Worm (Caenorhabditis elegans) whole organism, young adult: ENCODE measurements around the gene F19C6.2.

Source experiments
- Y53F4B.3 ChIP-seq: fragments of 200-800 bp; sonication (Bioruptor generic); IDR thresholded peaks from 2 replicates; pipeline ENCODE4 v1.3.6; 2022; ENCODE audit warnings: missing genetic modification reagents, missing genetic modification characterization, missing compliant biosample characterization
- ceh-100 ChIP-seq: fragments of 200-800 bp; sonication (Bioruptor generic); IDR thresholded peaks from 2 replicates; pipeline ENCODE4 v1.3.6; 2022; ENCODE audit warnings: missing genetic modification reagents, missing genetic modification characterization, missing compliant biosample characterization
- egl-44 ChIP-seq: fragments of 200-800 bp; sonication (Bioruptor generic); IDR thresholded peaks from 2 replicates; pipeline ENCODE4 v1.3.6; 2022; ENCODE audit warnings: missing genetic modification reagents, missing genetic modification characterization, missing compliant biosample characterization
- hlh-12 ChIP-seq: sonication (generic microtip); optimal IDR thresholded peaks from 2 replicates; lab custom pipeline; 2016; ENCODE audit warnings: missing genetic modification characterization, missing compliant biosample characterization
- lin-35 ChIP-seq, 3 experiments: fragments of 150-350 bp in 2 of 3; sonication (generic microtip) in 1 of 3; optimal IDR thresholded peaks; 2 replicates each; lab custom pipeline; 2014 to 2018; ENCODE audit warnings: missing biosample characterization in 3 of 3, missing genetic modification characterization in 3 of 3, missing genetic modification reagents in 3 of 3
- nhr-80 ChIP-seq: sonication (generic microtip); optimal IDR thresholded peaks from 2 replicates; lab custom pipeline; 2016; ENCODE audit warnings: missing genetic modification characterization, missing compliant biosample characterization
- snpc-4 ChIP-seq, 5 experiments: fragments of 150-350 bp in 1 of 5; sonication (generic microtip) in 4 of 5; optimal IDR thresholded peaks; 2 replicates each; lab custom pipeline; 2014 to 2018; ENCODE audit warnings: missing genetic modification characterization in 5 of 5, missing biosample characterization in 3 of 5, antibody characterized with exemption in 2 of 5, mild to moderate bottlenecking in 2 of 5, missing compliant biosample characterization in 2 of 5, missing genotype in 2 of 5, moderate library complexity in 2 of 5, missing genetic modification reagents in 1 of 5
- unc-62 ChIP-seq: fragments of 150-350 bp; optimal IDR thresholded peaks from 2 replicates; lab custom pipeline; 2014; ENCODE audit warnings: missing biosample characterization, missing genetic modification reagents, missing genetic modification characterization
- ztf-22 ChIP-seq: fragments of 200-800 bp; sonication (Bioruptor generic); optimal IDR thresholded peaks from 2 replicates; lab custom pipeline; 2018; ENCODE audit warnings: mild to moderate bottlenecking, missing genetic modification characterization, moderate library complexity, missing compliant biosample characterization

DNA sequence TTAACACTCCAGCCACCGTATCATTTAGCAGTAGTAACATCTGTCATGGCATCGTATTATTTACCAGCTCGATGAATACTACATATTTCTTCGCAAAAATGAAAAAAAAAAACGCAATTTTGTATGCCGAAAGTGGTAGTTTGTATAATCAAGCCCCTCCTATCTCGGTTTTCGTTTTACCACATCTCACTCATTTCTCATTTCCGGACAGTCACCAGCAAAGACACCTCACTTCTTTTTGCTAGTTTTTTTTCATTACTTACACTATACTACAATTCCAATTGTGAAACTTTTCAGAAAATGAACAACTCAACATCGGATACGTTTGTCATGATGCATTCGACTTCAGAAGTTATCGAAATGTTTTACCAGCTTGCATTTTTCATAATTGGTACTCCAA, 48.4 kb downstream of the F19C6.2 start, which contains the start of gene gnrr-3:
- TF ChIP-seq snpc-4 (GFP tag; optimal IDR thresholded peaks at IDR 0.05; lab: Kevin White, UChicago), result no peak
- no peak for TF ChIP-seq snpc-4 (tag; optimal IDR thresholded peaks at IDR 0.05; lab: Kevin White, UChicago)
- no peak for TF ChIP-seq ztf-22 (GFP tag; lab: Kevin White, UChicago)
- TF ChIP-seq lin-35 (GFP tag; optimal IDR thresholded peaks at IDR 0.05; lab: Kevin White, UChicago), result no peak
- no peak for TF ChIP-seq Y53F4B.3 (GFP tag; lab: Robert Waterston, UW)
- no peak for TF ChIP-seq ceh-100
- TF ChIP-seq hlh-12 (tag; lab: Kevin White, UChicago), result no peak
- no peak for TF ChIP-seq unc-62
- TF ChIP-seq nhr-80 (tag; lab: Kevin White, UChicago), result no peak
- TF ChIP-seq egl-44, result no peak
